Worm (Caenorhabditis elegans): Measurements from ENCODE around the gene Y45G5AM.9.

Gene Y45G5AM.9

ce11 chrV:4143034-4143433 is 51.4 kb downstream of the Y45G5AM.9 start (continued):
- TF ChIP-seq mdl-1 (tag; optimal IDR thresholded peaks at IDR 0.05) (peak in 1 of 2 experiments; percentile 51), vab-7 (GFP tag; IDR thresholded peaks at IDR 0.05) (no peak), lir-3 (tag; optimal IDR thresholded peaks at IDR 0.05) (no peak), nhr-102 (tag; optimal IDR thresholded peaks at IDR 0.05) (peak; percentile 23), ZK546.5 (tag; optimal IDR thresholded peaks at IDR 0.05) (no peak), nhr-237 (tag; optimal IDR thresholded peaks at IDR 0.05) (no peak), ztf-11 (tag; optimal IDR thresholded peaks at IDR 0.05) (no peak), ceh-62 (tag; optimal IDR thresholded peaks at IDR 0.05) (no peak), ctbp-1 (GFP tag; IDR thresholded peaks at IDR 0.05) (0 out of 2 replicates have a peak, but pooled peaks have one; percentile 20), ces-1 (GFP tag; optimal IDR thresholded peaks at IDR 0.05) (no peak), lin-15B (tag; optimal IDR thresholded peaks at IDR 0.05) (no peak), F49E8.2 (tag; optimal IDR thresholded peaks at IDR 0.05; ENCODE audit: borderline replicate concordance) (no peak), nhr-48 (tag; optimal IDR thresholded peaks at IDR 0.05) (peak; percentile 36), lin-38 (GFP tag; IDR thresholded peaks at IDR 0.05) (peak; percentile 94), nhr-28 (tag; optimal IDR thresholded peaks at IDR 0.05) (peak; percentile 46), dmd-9 (GFP tag; IDR thresholded peaks at IDR 0.05) (no peak), zip-11 (GFP tag; IDR thresholded peaks at IDR 0.05) (no peak), daf-16 (GFP tag; optimal IDR thresholded peaks at IDR 0.05) (peak in 1 of 2 experiments; percentile 31), daf-16 (tag; optimal IDR thresholded peaks at IDR 0.05) (peak; percentile 66), ceh-32 (tag; optimal IDR thresholded peaks at IDR 0.05; ENCODE audit: poor library complexity) (no peak), nhr-76 (tag; optimal IDR thresholded peaks at IDR 0.05) (no peak), lsy-2 (tag; optimal IDR thresholded peaks at IDR 0.05) (peak in 1 of 2 experiments; percentile 87), gei-8 (GFP tag; optimal IDR thresholded peaks at IDR 0.05) (no peak), snpc-4 (tag; optimal IDR thresholded peaks at IDR 0.05) (no peak), ztf-7 (tag; optimal IDR thresholded peaks at IDR 0.05) (no peak), nhr-10 (tag; optimal IDR thresholded peaks at IDR 0.05) (no peak), dmd-8 (GFP tag; IDR thresholded peaks at IDR 0.05) (no peak), egl-43 (GFP tag; IDR thresholded peaks at IDR 0.05) (no peak), T20F7.1 (GFP tag; optimal IDR thresholded peaks at IDR 0.05) (no peak), R02D3.7 (tag; optimal IDR thresholded peaks at IDR 0.05) (no peak)

- no peak for TF ChIP-seq unc-130 (GFP tag; optimal IDR thresholded peaks at IDR 0.05)
- no peak for TF ChIP-seq jun-1 (tag; optimal IDR thresholded peaks at IDR 0.05)
- TF ChIP-seq spr-3 (GFP tag; optimal IDR thresholded peaks at IDR 0.05) = no peak
- no peak for TF ChIP-seq daf-8 (GFP tag; IDR thresholded peaks at IDR 0.05)
- no peak for TF ChIP-seq R02D3.7 (tag; optimal IDR thresholded peaks at IDR 0.05)
- TF ChIP-seq fkh-10 (GFP tag; optimal IDR thresholded peaks at IDR 0.05) = no peak
- TF ChIP-seq pha-4 (GFP tag; IDR thresholded peaks at IDR 0.05) = no peak
- no peak for TF ChIP-seq pha-4 (tag; optimal IDR thresholded peaks at IDR 0.05)
- TF ChIP-seq php-3 (GFP tag; IDR thresholded peaks at IDR 0.05) = no peak
- no peak for TF ChIP-seq Y5F2A.4 (GFP tag; optimal IDR thresholded peaks at IDR 0.05)
- no peak for TF ChIP-seq D1046.2 (GFP tag; IDR thresholded peaks at IDR 0.05)
- TF ChIP-seq madf-5 (GFP tag; IDR thresholded peaks at IDR 0.05) = no peak
Measured at ce11 chrV:4138688-4139087, 55.7 kb downstream of the Y45G5AM.9 start, which contains the start of gene lgc-29. Gene lgc-29, plus strand, starts transcription at chrV:4138988.

ce11 chrV:4134728-4135127 is 59.7 kb downstream of the Y45G5AM.9 start, which contains the start of gene lgc-1:
Gene lgc-1, plus strand, starts transcription at chrV:4135028.
- TF ChIP-seq nhr-111 (GFP tag; optimal IDR thresholded peaks at IDR 0.05) (no peak), ceh-20 (GFP tag; IDR thresholded peaks at IDR 0.05) (no peak), nhr-41 (GFP tag; IDR thresholded peaks at IDR 0.05) (no peak)
